Fruit fly (Drosophila melanogaster): ENCODE measurements around the gene Fum2.

Fum2 gene

DNA sequence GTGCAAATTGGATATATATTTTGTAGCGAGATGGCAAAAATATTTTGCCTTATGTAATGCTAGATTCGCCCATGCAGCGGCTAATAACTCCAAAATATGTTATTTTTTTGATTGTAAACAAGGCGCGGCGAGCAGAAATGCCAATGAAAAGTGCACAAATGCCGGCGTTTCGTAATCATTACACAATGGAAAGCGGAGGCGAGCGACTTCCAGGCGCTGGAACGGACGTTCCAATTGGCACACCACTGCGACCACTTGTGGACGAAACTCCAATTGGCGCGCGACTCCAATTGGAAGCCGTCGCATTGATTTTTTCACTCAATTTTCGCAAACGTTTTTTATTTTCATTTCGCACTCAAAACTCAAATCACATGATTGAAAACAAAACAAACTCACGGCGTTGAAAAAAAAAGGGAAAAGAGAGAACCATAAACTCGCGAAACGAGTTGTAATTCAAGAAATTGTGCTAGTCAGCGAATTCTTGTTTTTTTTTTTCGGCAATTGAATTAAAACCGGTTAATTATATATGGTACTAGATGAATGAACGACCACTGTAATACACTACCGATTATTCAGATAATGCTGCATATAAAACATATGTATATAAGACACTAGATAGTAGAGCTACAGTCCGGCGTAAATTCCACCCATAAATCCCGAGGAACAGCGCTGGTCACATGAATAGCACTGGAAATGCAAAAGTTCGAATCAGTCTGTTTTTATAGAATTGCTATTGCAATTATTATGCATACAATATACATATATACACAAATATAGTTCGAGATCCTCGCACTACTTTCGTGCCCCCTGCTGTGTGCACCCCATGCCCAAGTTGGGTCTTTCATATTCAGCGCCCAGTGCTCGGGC lies 2.7 kb upstream of the Fum2 start, which contains the start of gene ND-ASHI (continued):
- TF ChIP-seq CG17186 (GFP tag; optimal IDR thresholded peaks at IDR 0.05): peak; percentile 79
- TF ChIP-seq Fer2 (tag; optimal IDR thresholded peaks at IDR 0.05): peak; percentile 89
- TF ChIP-seq Bteb2 (GFP tag; optimal IDR thresholded peaks at IDR 0.05): peak; percentile 93
- TF ChIP-seq CG11398 (GFP tag; optimal IDR thresholded peaks at IDR 0.05): peak; percentile 79
- TF ChIP-seq Dek (tag; optimal IDR thresholded peaks at IDR 0.05): peak; percentile 94
- TF ChIP-seq D19B (GFP tag; optimal IDR thresholded peaks at IDR 0.05): peak; percentile 91
- peak; percentile 95 for TF ChIP-seq NfI (GFP tag; optimal IDR thresholded peaks at IDR 0.05)
- peak; percentile 96 for TF ChIP-seq Taf1 (GFP tag; IDR thresholded peaks at IDR 0.05)
- TF ChIP-seq chinmo (GFP tag; IDR thresholded peaks at IDR 0.05; ENCODE audit: partially characterized antibody): 0 out of 4 replicates have a peak, but pooled peaks have one; percentile 4
- TF ChIP-seq jumu (GFP tag; optimal IDR thresholded peaks at IDR 0.05): peak; percentile 86
- TF ChIP-seq MBD-R2 (GFP tag; IDR thresholded peaks at IDR 0.05): peak; percentile 96
- peak; percentile 92 for TF ChIP-seq odd (GFP tag; optimal IDR thresholded peaks at IDR 0.05)
- peak; percentile 84 for TF ChIP-seq her (GFP tag; optimal IDR thresholded peaks at IDR 0.05)
- TF ChIP-seq BEAF-32 (GFP tag; optimal IDR thresholded peaks at IDR 0.05): no peak
- TF ChIP-seq aop (GFP tag; IDR thresholded peaks at IDR 0.05): peak; percentile 54; the same call in 1 of the 2 replicates
- TF ChIP-seq CG8281 (tag; optimal IDR thresholded peaks at IDR 0.05): no peak
- TF ChIP-seq CG1792 (GFP tag; optimal IDR thresholded peaks at IDR 0.05): peak; percentile 88
- peak; percentile 83 for TF ChIP-seq slp2 (GFP tag; optimal IDR thresholded peaks at IDR 0.05)
- TF ChIP-seq CG3065 (GFP tag; optimal IDR thresholded peaks at IDR 0.05): peak; percentile 82
- TF ChIP-seq run (tag; optimal IDR thresholded peaks at IDR 0.05): peak; percentile 75
- peak; percentile 90 for TF ChIP-seq maf-S (GFP tag; optimal IDR thresholded peaks at IDR 0.05)
- peak; percentile 93 for TF ChIP-seq gcm2 (GFP tag; optimal IDR thresholded peaks at IDR 0.05)
- TF ChIP-seq kay (GFP tag; optimal IDR thresholded peaks at IDR 0.05): peak; percentile 88
- TF ChIP-seq org-1 (GFP tag; optimal IDR thresholded peaks at IDR 0.05): peak; percentile 93
- TF ChIP-seq wek (GFP tag; optimal IDR thresholded peaks at IDR 0.05): peak; percentile 87
- peak; percentile 96 for TF ChIP-seq Fer3 (tag; optimal IDR thresholded peaks at IDR 0.05)
- peak; percentile 89 for TF ChIP-seq Usf (GFP tag; optimal IDR thresholded peaks at IDR 0.05)
- peak; percentile 94 for TF ChIP-seq otp (GFP tag; IDR thresholded peaks at IDR 0.05)
- TF ChIP-seq pan (optimal IDR thresholded peaks at IDR 0.05): no peak
- peak in 1 of 2 experiments; percentile 97 for TF ChIP-seq pan (GFP tag; optimal IDR thresholded peaks at IDR 0.05 in 1 of 2, IDR thresholded peaks at IDR 0.05 in 1 of 2)
- peak; percentile 89 for TF ChIP-seq MTF-1 (GFP tag; optimal IDR thresholded peaks at IDR 0.05; ENCODE audit: borderline replicate concordance)
- no peak for TF ChIP-seq Jarid2 (GFP tag; optimal IDR thresholded peaks at IDR 0.05)
- TF ChIP-seq H15 (GFP tag; IDR thresholded peaks at IDR 0.05): peak; percentile 90
- peak; percentile 85 for TF ChIP-seq Abd-B (GFP tag; optimal IDR thresholded peaks at IDR 0.05)
- TF ChIP-seq sens-2 (GFP tag; IDR thresholded peaks at IDR 0.05): peak; percentile 95
- TF ChIP-seq grau (tag; optimal IDR thresholded peaks at IDR 0.05): peak; percentile 92
- TF ChIP-seq CG11504 (tag; optimal IDR thresholded peaks at IDR 0.05): peak; percentile 92
- peak; percentile 87 for TF ChIP-seq Blimp-1 (GFP tag; optimal IDR thresholded peaks at IDR 0.05)
- TF ChIP-seq Asciz (GFP tag; optimal IDR thresholded peaks at IDR 0.05): no peak
- TF ChIP-seq CG12769 (tag; optimal IDR thresholded peaks at IDR 0.05): peak; percentile 99
- peak; percentile 92 for TF ChIP-seq CG17385 (GFP tag; optimal IDR thresholded peaks at IDR 0.05)
- peak; percentile 84 for TF ChIP-seq CG9609 (GFP tag; optimal IDR thresholded peaks at IDR 0.05)
- peak; percentile 95 for TF ChIP-seq Gug (GFP tag; IDR thresholded peaks at IDR 0.05)
- TF ChIP-seq ken (GFP tag; IDR thresholded peaks at IDR 0.05): peak; percentile 95
- TF ChIP-seq Stat92E (GFP tag; optimal IDR thresholded peaks at IDR 0.05): no peak
- TF ChIP-seq ranshi (GFP tag; IDR thresholded peaks at IDR 0.05): peak; percentile 96
- TF ChIP-seq wor (GFP tag; IDR thresholded peaks at IDR 0.05): peak; percentile 82
- TF ChIP-seq Nf-YC (tag; optimal IDR thresholded peaks at IDR 0.05): peak; percentile 71
